Worm (Caenorhabditis elegans): ENCODE results near the gene F18E3.11.

DNA sequence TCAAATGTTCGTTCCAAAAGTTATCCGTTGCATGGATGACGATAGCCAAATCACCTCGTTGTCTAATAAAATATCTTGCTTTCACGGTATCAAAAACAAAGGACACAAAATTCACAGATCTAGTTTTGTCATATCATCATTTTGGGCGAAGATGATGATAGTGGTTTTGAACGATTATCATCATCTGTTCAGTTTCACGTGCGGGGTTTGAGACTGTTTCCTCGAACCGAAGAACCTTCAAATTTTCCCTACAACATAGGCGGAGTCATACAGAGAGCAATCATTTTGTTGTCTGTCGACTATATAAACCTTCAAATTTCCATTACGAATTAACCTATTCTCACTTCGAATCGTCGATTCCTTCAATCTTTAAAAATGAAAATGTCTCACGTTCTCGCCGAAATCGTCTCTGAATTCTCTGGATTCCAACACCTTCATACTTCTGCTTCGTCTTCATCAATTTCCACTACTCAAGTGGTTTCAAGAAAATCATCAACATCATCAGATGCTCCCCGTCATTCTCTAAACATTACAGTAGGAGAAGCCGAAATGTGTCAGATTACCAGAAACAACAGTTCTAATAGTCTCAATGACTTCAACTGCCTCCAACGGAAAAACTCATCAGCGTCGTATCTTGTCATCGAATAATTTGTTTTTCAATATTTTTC is at the start of gene F18E3.11:
- TF ChIP-seq W03F9.2 (tag; optimal IDR thresholded peaks at IDR 0.05): no peak
- no peak for TF ChIP-seq him-1 (tag; optimal IDR thresholded peaks at IDR 0.05)
- no peak for TF ChIP-seq dao-5 (tag; optimal IDR thresholded peaks at IDR 0.05)

Data from whole organism, L4/young adult.